Worm (Caenorhabditis elegans): Measurements from ENCODE around the gene ints-11.

Gene ints-11

DNA sequence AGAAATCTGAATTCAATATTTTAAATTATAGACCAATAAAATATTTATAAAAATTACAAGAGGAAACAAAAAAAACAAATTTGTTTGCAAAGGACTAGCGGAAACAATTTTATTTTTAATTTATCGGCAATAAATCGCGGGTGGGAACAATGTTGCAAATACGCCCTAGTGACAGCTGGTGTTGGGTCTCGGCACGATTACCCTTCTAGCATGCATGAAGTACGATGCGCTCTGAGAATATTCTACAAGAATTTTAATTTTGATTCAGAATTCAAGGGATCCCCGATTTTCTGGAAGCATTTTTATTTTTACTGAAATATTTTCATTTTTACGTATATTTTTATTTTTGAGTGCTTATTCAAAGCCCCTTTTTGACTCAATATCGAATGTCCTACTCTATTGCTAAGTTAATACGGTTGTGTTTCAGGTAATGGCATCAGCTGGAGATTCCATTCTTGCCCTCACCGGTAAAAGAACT, 41.8 kb upstream of the ints-11 start, which contains the start of the genes mig-5 and cct-1 (continued):
- TF ChIP-seq unc-30 (tag; optimal IDR thresholded peaks at IDR 0.05) (peak; percentile 75), C04F5.9 (tag; optimal IDR thresholded peaks at IDR 0.05) (peak; percentile 100), nhr-11 (tag; optimal IDR thresholded peaks at IDR 0.05) (peak; percentile 98), lin-35 (GFP tag; optimal IDR thresholded peaks at IDR 0.05) (peak; percentile 92 to 94), unc-130 (tag; optimal IDR thresholded peaks at IDR 0.05) (peak; percentile 100), snu-23 (GFP tag; optimal IDR thresholded peaks at IDR 0.05) (peak; percentile 99), elt-2 (tag; optimal IDR thresholded peaks at IDR 0.05) (peak; percentile 90), nhr-76 (tag; optimal IDR thresholded peaks at IDR 0.05) (peak; percentile 34), C34B4.2 (tag; optimal IDR thresholded peaks at IDR 0.05) (peak; percentile 71), nhr-47 (tag; optimal IDR thresholded peaks at IDR 0.05) (peak; percentile 99), elt-3 (tag; optimal IDR thresholded peaks at IDR 0.05) (peak in 5 of 6 experiments; percentile 63 to 99 (median 91)), unc-86 (tag; optimal IDR thresholded peaks at IDR 0.05) (peak; percentile 98), mep-1 (tag; optimal IDR thresholded peaks at IDR 0.05) (peak; percentile 99), hpl-2 (GFP tag; optimal IDR thresholded peaks at IDR 0.05) (peak; percentile 95), tbx-2 (tag; optimal IDR thresholded peaks at IDR 0.05) (peak; percentile 98), F16B12.6 (tag; optimal IDR thresholded peaks at IDR 0.05) (peak; percentile 75), nhr-28 (tag; optimal IDR thresholded peaks at IDR 0.05) (peak; percentile 26), tlp-1 (tag; optimal IDR thresholded peaks at IDR 0.05) (no peak), ama-1 (optimal IDR thresholded peaks at IDR 0.05) (peak; percentile 89), sptf-1 (tag; optimal IDR thresholded peaks at IDR 0.05) (no peak), lin-13 (GFP tag; optimal IDR thresholded peaks at IDR 0.05) (peak; percentile 97), jun-1 (tag; optimal IDR thresholded peaks at IDR 0.05) (peak; percentile 96), unc-62 (GFP tag; optimal IDR thresholded peaks at IDR 0.05) (peak; percentile 45), ceh-88 (GFP tag; IDR thresholded peaks at IDR 0.05) (peak; percentile 96), nhr-20 (tag; optimal IDR thresholded peaks at IDR 0.05) (peak; percentile 99), efl-3 (GFP tag; optimal IDR thresholded peaks at IDR 0.05) (peak; percentile 81), pag-3 (tag; optimal IDR thresholded peaks at IDR 0.05; ENCODE audit: borderline replicate concordance, insufficient read depth) (peak; percentile 53), nhr-237 (tag; optimal IDR thresholded peaks at IDR 0.05) (peak; percentile 95), snpc-4 (tag; optimal IDR thresholded peaks at IDR 0.05) (peak; percentile 91), alr-1 (tag; optimal IDR thresholded peaks at IDR 0.05; ENCODE audit: borderline replicate concordance) (no peak), ceh-8 (GFP tag; optimal IDR thresholded peaks at IDR 0.05) (peak; percentile 97), ztf-11 (tag; optimal IDR thresholded peaks at IDR 0.05) (peak; percentile 40 to 87), ces-1 (GFP tag; optimal IDR thresholded peaks at IDR 0.05) (peak; percentile 39), unc-98 (GFP tag; IDR thresholded peaks at IDR 0.05) (peak; percentile 59; the same call in 1 of the 2 replicates), ztf-4 (tag; optimal IDR thresholded peaks at IDR 0.05) (peak; percentile 95), ets-5 (GFP tag; IDR thresholded peaks at IDR 0.05) (no peak), ceh-90 (tag; optimal IDR thresholded peaks at IDR 0.05) (peak; percentile 44), sox-4 (tag; optimal IDR thresholded peaks at IDR 0.05) (peak; percentile 94), mdl-1 (tag; optimal IDR thresholded peaks at IDR 0.05) (peak in 1 of 2 experiments; percentile 95), lin-14 (GFP tag; optimal IDR thresholded peaks at IDR 0.05) (peak; percentile 98), Y116A8C.19 (tag; optimal IDR thresholded peaks at IDR 0.05; ENCODE audit: borderline replicate concordance) (no peak), hlh-4 (tag; optimal IDR thresholded peaks at IDR 0.05) (peak; percentile 12), isw-1 (GFP tag; IDR thresholded peaks at IDR 0.05) (peak; percentile 99), blmp-1 (tag; optimal IDR thresholded peaks at IDR 0.05) (peak; percentile 92), pax-3 (tag; optimal IDR thresholded peaks at IDR 0.05) (peak; percentile 91), lin-15B (tag; optimal IDR thresholded peaks at IDR 0.05) (peak; percentile 98), nhr-84 (tag; optimal IDR thresholded peaks at IDR 0.05) (no peak), fkh-4 (tag; optimal IDR thresholded peaks at IDR 0.05; ENCODE audit: borderline replicate concordance) (peak; percentile 91)

Measured in whole organism, L1 larva.